Fruit fly (Drosophila melanogaster) whole organism, prepupa: ENCODE data around the gene Mnt.

Experiments
- CG10631 ChIP-seq: fragments of 200-800 bp; sonication (Bioruptor generic); optimal IDR thresholded peaks from 2 replicates; lab custom pipeline; 2016; ENCODE audit warnings: missing biosample characterization, missing genetic modification characterization
- CG11294 ChIP-seq: fragments of 200-800 bp; sonication (Bioruptor generic); IDR thresholded peaks from 2 replicates; pipeline ENCODE4 v1.3.6; 2022; ENCODE audit warnings: missing biosample characterization, missing genetic modification characterization
- CG11762 ChIP-seq: fragments of 200-800 bp; sonication (Bioruptor generic); optimal IDR thresholded peaks from 3 replicates; lab custom pipeline; 2016; ENCODE audit warnings: missing biosample characterization, missing genetic modification characterization; ENCODE audit not compliant: insufficient read depth
- CG11902 ChIP-seq: fragments of 200-800 bp; sonication (Bioruptor generic); optimal IDR thresholded peaks from 3 replicates; lab custom pipeline; 2016; ENCODE audit warnings: missing biosample characterization, missing genetic modification characterization
- CG16779 ChIP-seq: fragments of 200-800 bp; sonication (Bioruptor generic); optimal IDR thresholded peaks from 3 replicates; lab custom pipeline; 2017; ENCODE audit warnings: missing biosample characterization, mild to moderate bottlenecking, missing genetic modification characterization
- CG3032 ChIP-seq: fragments of 200-800 bp; optimal IDR thresholded peaks from 2 replicates; lab custom pipeline; 2019; ENCODE audit warnings: missing biosample characterization, mild to moderate bottlenecking, missing genetic modification characterization, moderate library complexity
- CG31627 ChIP-seq: fragments of 200-800 bp; sonication (Bioruptor generic); optimal IDR thresholded peaks from 3 replicates; lab custom pipeline; 2016; ENCODE audit warnings: missing biosample characterization, missing genetic modification characterization
- CG32006 ChIP-seq: fragments of 200-800 bp; sonication (Bioruptor generic); optimal IDR thresholded peaks from 3 replicates; lab custom pipeline; 2017; ENCODE audit warnings: missing biosample characterization, mild to moderate bottlenecking, missing genetic modification characterization
- CG3919 ChIP-seq: fragments of 200-800 bp; sonication (Bioruptor generic); optimal IDR thresholded peaks from 3 replicates; lab custom pipeline; 2016; ENCODE audit warnings: missing biosample characterization, missing genetic modification characterization
- CG6163 ChIP-seq: fragments of 200-800 bp; sonication (Bioruptor generic); IDR thresholded peaks from 3 replicates; pipeline ENCODE4 v1.3.6; 2022; ENCODE audit warnings: missing biosample characterization, missing genetic modification characterization
- CG6276 ChIP-seq: fragments of 200-800 bp; sonication (Bioruptor generic); optimal IDR thresholded peaks from 2 replicates; lab custom pipeline; 2017; ENCODE audit warnings: missing biosample characterization, mild to moderate bottlenecking, missing genetic modification characterization
- CG6808 ChIP-seq: fragments of 200-800 bp; sonication (Bioruptor generic); optimal IDR thresholded peaks from 3 replicates; lab custom pipeline; 2017; ENCODE audit warnings: missing biosample characterization, missing genetic modification characterization, mild to moderate bottlenecking, moderate library complexity, missing genetic modification reagents
- CG6854 ChIP-seq: fragments of 200-800 bp; sonication (Bioruptor generic); optimal IDR thresholded peaks from 2 replicates; lab custom pipeline; 2017; ENCODE audit warnings: missing biosample characterization, mild to moderate bottlenecking, missing genetic modification characterization
- CG7368 ChIP-seq: fragments of 200-800 bp; sonication (Bioruptor generic); optimal IDR thresholded peaks from 3 replicates; lab custom pipeline; 2016; ENCODE audit warnings: missing biosample characterization, missing genetic modification characterization
- CG8319 ChIP-seq: fragments of 200-800 bp; sonication (Bioruptor generic); optimal IDR thresholded peaks from 3 replicates; lab custom pipeline; 2016; ENCODE audit warnings: missing biosample characterization, missing genetic modification characterization
- CG8632 ChIP-seq: fragments of 200-800 bp; sonication (Bioruptor generic); optimal IDR thresholded peaks from 3 replicates; lab custom pipeline; 2016; ENCODE audit warnings: missing biosample characterization, missing genetic modification characterization
- CG9139 ChIP-seq: fragments of 200-800 bp; sonication (Bioruptor generic); optimal IDR thresholded peaks from 3 replicates; lab custom pipeline; 2017; ENCODE audit warnings: missing biosample characterization, mild to moderate bottlenecking, missing genetic modification characterization
- Eip75B ChIP-seq: fragments of 200-800 bp; sonication (Bioruptor generic); optimal IDR thresholded peaks from 3 replicates; lab custom pipeline; 2016; ENCODE audit warnings: missing biosample characterization, missing genetic modification characterization
- Eip93F ChIP-seq: fragments of 200-800 bp; sonication (Bioruptor generic); optimal IDR thresholded peaks from 2 replicates; lab custom pipeline; 2016; ENCODE audit warnings: missing biosample characterization, mild to moderate bottlenecking, missing genetic modification characterization
- Gug ChIP-seq: fragments of 200-800 bp; sonication (Bioruptor generic); IDR thresholded peaks from 2 replicates; pipeline ENCODE4 v1.3.6; 2022; ENCODE audit warnings: missing biosample characterization, missing genetic modification characterization
- Hr38 ChIP-seq: sonication (Bioruptor generic); optimal IDR thresholded peaks from 2 replicates; lab custom pipeline; 2016; ENCODE audit warnings: missing biosample characterization, missing genetic modification characterization
- Hr39 ChIP-seq: fragments of 200-800 bp; sonication (Bioruptor generic); optimal IDR thresholded peaks from 2 replicates; lab custom pipeline; 2016; ENCODE audit warnings: missing biosample characterization, missing genetic modification characterization
- Hr4 ChIP-seq: fragments of 200-800 bp; sonication (Bioruptor generic); optimal IDR thresholded peaks from 3 replicates; lab custom pipeline; 2016; ENCODE audit warnings: missing biosample characterization, missing genetic modification characterization
- Lpt ChIP-seq: fragments of 200-800 bp; sonication (Bioruptor generic); optimal IDR thresholded peaks from 3 replicates; lab custom pipeline; 2016; ENCODE audit warnings: missing biosample characterization, missing genetic modification characterization
- Met ChIP-seq: fragments of 200-800 bp; sonication (Bioruptor generic); optimal IDR thresholded peaks from 3 replicates; lab custom pipeline; 2016; ENCODE audit warnings: missing biosample characterization, missing genetic modification characterization
- OdsH ChIP-seq: fragments of 200-800 bp; sonication (Bioruptor generic); optimal IDR thresholded peaks from 3 replicates; lab custom pipeline; 2016; ENCODE audit warnings: missing biosample characterization, missing genetic modification characterization
- Smox ChIP-seq: fragments of 200-800 bp; sonication (Bioruptor generic); optimal IDR thresholded peaks from 3 replicates; lab custom pipeline; 2016; ENCODE audit warnings: missing biosample characterization, missing genetic modification characterization
- Sox102F ChIP-seq: fragments of 200-800 bp; sonication (Bioruptor generic); optimal IDR thresholded peaks from 2 replicates; lab custom pipeline; 2016; ENCODE audit warnings: missing biosample characterization, mild to moderate bottlenecking, missing genetic modification characterization
- Sox14 ChIP-seq: fragments of 200-800 bp; sonication (Bioruptor generic); optimal IDR thresholded peaks from 3 replicates; lab custom pipeline; 2016; ENCODE audit warnings: missing biosample characterization, missing genetic modification characterization
- Sox15 ChIP-seq: fragments of 200-800 bp; sonication (Bioruptor generic); optimal IDR thresholded peaks from 3 replicates; lab custom pipeline; 2016; ENCODE audit warnings: missing biosample characterization, missing genetic modification characterization
- achi ChIP-seq: fragments of 200-800 bp; sonication (Bioruptor generic); optimal IDR thresholded peaks from 3 replicates; lab custom pipeline; 2016; ENCODE audit warnings: missing biosample characterization, missing genetic modification characterization
- acj6 ChIP-seq: fragments of 200-800 bp; sonication (Bioruptor generic); optimal IDR thresholded peaks from 3 replicates; lab custom pipeline; 2016; ENCODE audit warnings: missing biosample characterization, missing genetic modification characterization
- cyc ChIP-seq: fragments of 200-800 bp; sonication (Bioruptor generic); optimal IDR thresholded peaks from 3 replicates; lab custom pipeline; 2016; ENCODE audit warnings: missing biosample characterization, missing genetic modification characterization
- dac ChIP-seq: fragments of 200-800 bp; sonication (Bioruptor generic); optimal IDR thresholded peaks from 2 replicates; lab custom pipeline; 2017; ENCODE audit warnings: missing biosample characterization, mild to moderate bottlenecking, missing genetic modification characterization
- dsx ChIP-seq: fragments of 200-800 bp; optimal IDR thresholded peaks from 3 replicates; lab custom pipeline; 2019; ENCODE audit warnings: missing biosample characterization, mild to moderate bottlenecking, missing genetic modification characterization, moderate library complexity; ENCODE audit not compliant: poor library complexity, severe bottlenecking
- esn ChIP-seq: fragments of 200-800 bp; sonication (Bioruptor generic); optimal IDR thresholded peaks from 2 replicates; lab custom pipeline; 2016; ENCODE audit warnings: missing biosample characterization, mild to moderate bottlenecking, missing genetic modification characterization, moderate library complexity
- lz ChIP-seq: fragments of 200-800 bp; sonication (Bioruptor generic); optimal IDR thresholded peaks from 3 replicates; lab custom pipeline; 2016; ENCODE audit warnings: missing biosample characterization, missing genetic modification characterization
- net ChIP-seq: fragments of 200-800 bp; sonication (Bioruptor generic); optimal IDR thresholded peaks from 3 replicates; lab custom pipeline; 2016; ENCODE audit warnings: missing biosample characterization, missing genetic modification characterization
- pdm3 ChIP-seq: fragments of 200-800 bp; sonication (Bioruptor generic); optimal IDR thresholded peaks from 3 replicates; lab custom pipeline; 2016; ENCODE audit warnings: missing biosample characterization, missing genetic modification characterization
- salr ChIP-seq, 2 experiments: fragments of 200-800 bp; sonication (Bioruptor generic); optimal IDR thresholded peaks; 3 replicates each; lab custom pipeline; 2016 to 2018; ENCODE audit warnings: missing biosample characterization in 2 of 2, missing genetic modification characterization in 2 of 2, mild to moderate bottlenecking in 1 of 2
- spab ChIP-seq: fragments of 200-800 bp; sonication (Bioruptor generic); optimal IDR thresholded peaks from 2 replicates; lab custom pipeline; 2017; ENCODE audit warnings: missing biosample characterization, mild to moderate bottlenecking, missing genetic modification characterization, missing genetic modification reagents
- ss ChIP-seq, 2 experiments: fragments of 200-800 bp; sonication (Bioruptor generic); optimal IDR thresholded peaks; 2 replicates in 1 of 2; 3 replicates in 1 of 2; lab custom pipeline; 2017 to 2018; ENCODE audit warnings: mild to moderate bottlenecking in 2 of 2, missing biosample characterization in 2 of 2, missing genetic modification characterization in 2 of 2, moderate library complexity in 1 of 2
- svp ChIP-seq: fragments of 200-800 bp; sonication (Bioruptor generic); peaks from one replicate; lab custom pipeline; 2016; ENCODE audit warnings: missing biosample characterization, missing genetic modification characterization
- topi ChIP-seq: fragments of 200-800 bp; sonication (Bioruptor generic); optimal IDR thresholded peaks from 3 replicates; lab custom pipeline; 2016; ENCODE audit warnings: missing biosample characterization, missing genetic modification characterization
- vri ChIP-seq: fragments of 200-800 bp; sonication (Bioruptor generic); optimal IDR thresholded peaks from 3 replicates; lab custom pipeline; 2016; ENCODE audit warnings: missing biosample characterization, mild to moderate bottlenecking, missing genetic modification characterization

The Mnt gene

dm6 chrX:3695151-3695988 is 23.8 kb downstream of the Mnt start (continued):
- peak; percentile 88 for TF ChIP-seq pdm3 (GFP tag; lab: Kevin White, UChicago)
- peak; percentile 33 for TF ChIP-seq CG11762 (GFP tag; lab: Kevin White, UChicago)
- peak; percentile 87 for TF ChIP-seq CG6808 (GFP tag; lab: Kevin White, UChicago)
- peak; percentile 82 for TF ChIP-seq dac (GFP tag; lab: Kevin White, UChicago)
- peak; percentile 88 for TF ChIP-seq svp (GFP tag; lab: Kevin White, UChicago)
- TF ChIP-seq CG11294 (GFP tag; lab: Robert Waterston, UW): peak; percentile 77
- TF ChIP-seq CG11902 (GFP tag; lab: Kevin White, UChicago): no peak
- peak; percentile 85 for TF ChIP-seq Sox14 (GFP tag; lab: Kevin White, UChicago)
- TF ChIP-seq Hr39 (GFP tag; lab: Kevin White, UChicago): peak; percentile 75
- TF ChIP-seq CG3032: peak; percentile 81
- peak; percentile 89 for TF ChIP-seq CG6276 (GFP tag; lab: Kevin White, UChicago)
- peak; percentile 76 for TF ChIP-seq CG31627 (GFP tag; lab: Kevin White, UChicago)
- peak; percentile 77 for TF ChIP-seq Gug
- peak; percentile 80 for TF ChIP-seq dsx (GFP tag; lab: Kevin White, UChicago)
- TF ChIP-seq CG8319 (GFP tag; lab: Kevin White, UChicago): no peak
- peak; percentile 90 for TF ChIP-seq net (GFP tag; lab: Kevin White, UChicago)
- peak; percentile 32 for TF ChIP-seq CG3919 (GFP tag; lab: Kevin White, UChicago)
- peak; percentile 93 for TF ChIP-seq CG6163 (GFP tag; lab: Robert Waterston, UW)
- peak; percentile 47 for TF ChIP-seq vri (GFP tag; lab: Kevin White, UChicago)
- TF ChIP-seq Hr38: no peak
- TF ChIP-seq Met (GFP tag; lab: Kevin White, UChicago): peak; percentile 85
- no peak for TF ChIP-seq topi (GFP tag; lab: Kevin White, UChicago)
- TF ChIP-seq OdsH: peak; percentile 93
- TF ChIP-seq achi: peak; percentile 58
- peak; percentile 74 for TF ChIP-seq CG8632
- peak; percentile 67 for TF ChIP-seq Eip93F
- peak; percentile 87 for TF ChIP-seq CG10631 (GFP tag; lab: Kevin White, UChicago)
- TF ChIP-seq spab (GFP tag; lab: Kevin White, UChicago): peak; percentile 67
- TF ChIP-seq Eip75B (GFP tag; lab: Kevin White, UChicago): peak; percentile 82
- TF ChIP-seq Smox (GFP tag; lab: Kevin White, UChicago): peak; percentile 85
- peak; percentile 62 for TF ChIP-seq CG6854 (GFP tag; lab: Kevin White, UChicago)
- peak; percentile 66 for TF ChIP-seq CG7368 (GFP tag; lab: Kevin White, UChicago)
- TF ChIP-seq Sox102F: peak; percentile 69
- TF ChIP-seq Sox15: peak; percentile 78

- TF ChIP-seq CG9139 (GFP tag; lab: Kevin White, UChicago) (no peak), CG6163 (GFP tag; lab: Robert Waterston, UW) (no peak; the same call in 2 of the 3 replicates), Eip75B (GFP tag; lab: Kevin White, UChicago) (peak; percentile 6), CG8632 (no peak), CG11762 (GFP tag; lab: Kevin White, UChicago) (no peak), acj6 (peak; percentile 7), CG16779 (no peak), Hr39 (GFP tag; lab: Kevin White, UChicago) (peak; percentile 51), Hr4 (GFP tag; lab: Kevin White, UChicago) (peak; percentile 69), esn (GFP tag; lab: Kevin White, UChicago) (peak; percentile 54), salr (GFP tag; optimal IDR thresholded peaks at IDR 0.05; lab: Kevin White, UChicago) (no peak), CG6854 (GFP tag; lab: Kevin White, UChicago) (no peak), CG3919 (GFP tag; lab: Kevin White, UChicago) (peak; percentile 28), Sox102F (peak; percentile 8), net (GFP tag; lab: Kevin White, UChicago) (no peak), OdsH (peak; percentile 51), ss (GFP tag; optimal IDR thresholded peaks at IDR 0.05; lab: Kevin White, UChicago) (no peak), topi (GFP tag; lab: Kevin White, UChicago) (peak; percentile 48), lz (GFP tag; lab: Kevin White, UChicago) (peak; percentile 31), vri (GFP tag; lab: Kevin White, UChicago) (peak; percentile 2), CG3032 (no peak), cyc (peak; percentile 30), pdm3 (GFP tag; lab: Kevin White, UChicago) (no peak), CG7368 (GFP tag; lab: Kevin White, UChicago) (no peak), dsx (GFP tag; lab: Kevin White, UChicago) (peak; percentile 87), Lpt (no peak), CG31627 (GFP tag; lab: Kevin White, UChicago) (peak; percentile 36), CG32006 (GFP tag; lab: Kevin White, UChicago) (no peak)
These were observed 25.1 kb downstream of the Mnt start for dm6 chrX:3696540-3697206.
